Worm (Caenorhabditis elegans): ENCODE measurements around the gene F10D7.10.

The F10D7.10 gene

ce11 chrX:17403058-17403457 lies 23.5 kb upstream of the F10D7.10 start:
- no peak for TF ChIP-seq nhr-11 (tag; optimal IDR thresholded peaks at IDR 0.05)
- no peak for TF ChIP-seq ceh-19 (GFP tag; optimal IDR thresholded peaks at IDR 0.05)

ce11 chrX:17401264-17401663 lies 21.7 kb upstream of the F10D7.10 start, which contains the start of gene F11C7.6:
Gene F11C7.6, plus strand, starts transcription at chrX:17401564.
- TF ChIP-seq tbx-2 (tag; optimal IDR thresholded peaks at IDR 0.05) (no peak), nfya-1 (tag; optimal IDR thresholded peaks at IDR 0.05) (no peak), ceh-24 (tag; optimal IDR thresholded peaks at IDR 0.05) (no peak), ceh-2 (tag; optimal IDR thresholded peaks at IDR 0.05) (no peak), elt-4 (tag; optimal IDR thresholded peaks at IDR 0.05) (no peak), ama-1 (optimal IDR thresholded peaks at IDR 0.05) (no peak)

ce11 chrX:17400425-17400824 lies 20.9 kb upstream of the F10D7.10 start:
- TF ChIP-seq ceh-18 (tag; optimal IDR thresholded peaks at IDR 0.05) (no peak), ceh-30 (tag; optimal IDR thresholded peaks at IDR 0.05) (no peak), unc-42 (tag; optimal IDR thresholded peaks at IDR 0.05) (no peak), tbx-7 (tag; optimal IDR thresholded peaks at IDR 0.05) (no peak), F13H6.1 (tag; optimal IDR thresholded peaks at IDR 0.05) (no peak), C08G9.2 (tag; optimal IDR thresholded peaks at IDR 0.05) (no peak), hlh-30 (tag; optimal IDR thresholded peaks at IDR 0.05; ENCODE audit: insufficient read depth) (no peak), ref-2 (tag; optimal IDR thresholded peaks at IDR 0.05) (no peak), pqm-1 (tag; optimal IDR thresholded peaks at IDR 0.05) (no peak), ceh-19 (GFP tag; optimal IDR thresholded peaks at IDR 0.05) (no peak), pha-4 (tag; optimal IDR thresholded peaks at IDR 0.05) (no peak)

ce11 chrX:17398293-17398692 lies 18.7 kb upstream of the F10D7.10 start, which contains the start of gene F11C7.7:
Gene F11C7.7, plus strand, starts transcription at chrX:17398593.
- no peak for TF ChIP-seq hlh-8 (tag; optimal IDR thresholded peaks at IDR 0.05)
- TF ChIP-seq dve-1 (tag; optimal IDR thresholded peaks at IDR 0.05): no peak
- no peak for TF ChIP-seq unc-86 (tag; optimal IDR thresholded peaks at IDR 0.05)
- no peak for TF ChIP-seq F13H6.1 (tag; optimal IDR thresholded peaks at IDR 0.05)
- no peak for TF ChIP-seq pat-9 (tag; optimal IDR thresholded peaks at IDR 0.05)
- TF ChIP-seq unc-55 (GFP tag; optimal IDR thresholded peaks at IDR 0.05): no peak

ce11 chrX:17396456-17396855 lies 16.9 kb upstream of the F10D7.10 start, which contains the start of the genes vap-1 and F11C7.2:
Gene vap-1, minus strand, starts transcription at chrX:17396556.
Gene F11C7.2, plus strand, starts transcription at chrX:17396814.
- no peak for TF ChIP-seq ceh-48 (tag; optimal IDR thresholded peaks at IDR 0.05)
- TF ChIP-seq ets-4 (tag; optimal IDR thresholded peaks at IDR 0.05): no peak

- TF ChIP-seq F13H6.1 (tag; optimal IDR thresholded peaks at IDR 0.05) (no peak), ceh-34 (tag; optimal IDR thresholded peaks at IDR 0.05) (peak; percentile 21), T23F11.4 (GFP tag; optimal IDR thresholded peaks at IDR 0.05) (no peak), ceh-19 (GFP tag; optimal IDR thresholded peaks at IDR 0.05) (no peak), ref-2 (tag; optimal IDR thresholded peaks at IDR 0.05) (peak; percentile 9), hlh-30 (tag; optimal IDR thresholded peaks at IDR 0.05; ENCODE audit: insufficient read depth) (peak; percentile 67), tbx-2 (tag; optimal IDR thresholded peaks at IDR 0.05) (peak; percentile 56), unc-55 (GFP tag; optimal IDR thresholded peaks at IDR 0.05) (peak; percentile 43), madf-2 (tag; optimal IDR thresholded peaks at IDR 0.05) (no peak), ceh-18 (tag; optimal IDR thresholded peaks at IDR 0.05) (peak; percentile 56), nfya-1 (tag; optimal IDR thresholded peaks at IDR 0.05) (peak; percentile 36), pat-9 (tag; optimal IDR thresholded peaks at IDR 0.05) (no peak), syd-9 (tag; optimal IDR thresholded peaks at IDR 0.05) (peak; percentile 24), sox-4 (tag; optimal IDR thresholded peaks at IDR 0.05) (no peak), sdc-2 (tag; optimal IDR thresholded peaks at IDR 0.05) (peak; percentile 75), ttx-3 (tag; optimal IDR thresholded peaks at IDR 0.05) (no peak), ets-4 (tag; optimal IDR thresholded peaks at IDR 0.05) (no peak), pha-4 (tag; optimal IDR thresholded peaks at IDR 0.05) (no peak), C38D4.7 (GFP tag; optimal IDR thresholded peaks at IDR 0.05) (no peak), rnt-1 (tag; optimal IDR thresholded peaks at IDR 0.05) (peak; percentile 29), ceh-31 (tag; optimal IDR thresholded peaks at IDR 0.05) (peak; percentile 72), fkh-10 (GFP tag; optimal IDR thresholded peaks at IDR 0.05) (no peak), che-1 (tag; optimal IDR thresholded peaks at IDR 0.05) (no peak), ceh-2 (tag; optimal IDR thresholded peaks at IDR 0.05) (no peak), pros-1 (tag; optimal IDR thresholded peaks at IDR 0.05) (no peak), dmd-4 (tag; optimal IDR thresholded peaks at IDR 0.05; ENCODE audit: borderline replicate concordance) (no peak), unc-42 (tag; optimal IDR thresholded peaks at IDR 0.05) (peak; percentile 91), K02D7.2 (tag; optimal IDR thresholded peaks at IDR 0.05) (no peak), hlh-15 (tag; optimal IDR thresholded peaks at IDR 0.05) (no peak), ceh-14 (tag; optimal IDR thresholded peaks at IDR 0.05) (peak; percentile 67)
Measured at ce11 chrX:17392182-17392581, 12.6 kb upstream of the F10D7.10 start.
